Fruit fly (Drosophila melanogaster): ENCODE measurements around the gene CkIalpha.

CkIalpha gene

DNA sequence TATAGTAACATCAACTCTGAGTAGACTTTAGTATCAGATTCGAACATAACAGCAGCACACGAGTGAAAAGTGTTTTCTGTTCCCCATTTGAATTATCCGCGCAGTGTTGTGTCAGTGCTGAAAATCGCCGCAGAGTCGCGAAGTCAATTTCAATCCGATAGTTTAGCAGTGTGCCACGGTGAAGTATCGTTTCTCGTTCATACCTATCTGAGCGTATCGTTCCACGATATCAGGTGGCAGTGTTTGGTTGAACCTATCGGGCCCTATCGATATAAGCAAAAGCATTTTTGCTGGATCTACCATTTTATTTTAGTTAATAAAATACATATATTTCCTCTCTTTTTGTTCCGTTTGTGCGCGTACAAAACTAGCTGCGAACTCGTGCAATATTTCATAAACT lies at the start of gene CkIalpha:
Gene CkIalpha, plus strand, starts transcription at position 53 of the 400 bp plus-strand sequence.
- TF ChIP-seq CG10267 (tag; optimal IDR thresholded peaks at IDR 0.05) (peak; percentile 98), CG8765 (GFP tag; IDR thresholded peaks at IDR 0.05) (0 out of 2 replicates have a peak, but pooled peaks have one; percentile 23), CG10654 (GFP tag; optimal IDR thresholded peaks at IDR 0.05) (peak; percentile 31), CG6689 (GFP tag; IDR thresholded peaks at IDR 0.05) (peak; percentile 21; the same call in 1 of the 2 replicates), Meics (GFP tag; optimal IDR thresholded peaks at IDR 0.05) (peak; percentile 0), gsb-n (tag; optimal IDR thresholded peaks at IDR 0.05) (no peak), Antp (GFP tag; optimal IDR thresholded peaks at IDR 0.05) (peak; percentile 67), CG9932 (GFP tag; IDR thresholded peaks at IDR 0.05) (peak; percentile 92), CG11247 (GFP tag; IDR thresholded peaks at IDR 0.05) (peak; percentile 60; the same call in 1 of the 2 replicates), sima (GFP tag; optimal IDR thresholded peaks at IDR 0.05) (no peak), Chrac-16 (GFP tag; optimal IDR thresholded peaks at IDR 0.05) (peak; percentile 40), btn (GFP tag; optimal IDR thresholded peaks at IDR 0.05) (no peak), Sox100B (GFP tag; optimal IDR thresholded peaks at IDR 0.05) (no peak), Kr (GFP tag; optimal IDR thresholded peaks at IDR 0.05) (no peak), CG18011 (GFP tag; optimal IDR thresholded peaks at IDR 0.05) (peak; percentile 6), GATAe (GFP tag; conservative IDR thresholded peaks at IDR 0.05) (no peak), CG1832 (GFP tag; optimal IDR thresholded peaks at IDR 0.05) (no peak), mld (GFP tag; IDR thresholded peaks at IDR 0.05; ENCODE audit: partially characterized antibody) (peak; percentile 97), CG16863 (GFP tag; optimal IDR thresholded peaks at IDR 0.05) (peak; percentile 59), CG2712 (tag; optimal IDR thresholded peaks at IDR 0.05) (peak; percentile 47), CG7372 (GFP tag; IDR thresholded peaks at IDR 0.05) (peak; percentile 55; the same call in 1 of the 2 replicates), Sry-δ (GFP tag; optimal IDR thresholded peaks at IDR 0.05) (peak; percentile 98), HLHmδ (GFP tag; optimal IDR thresholded peaks at IDR 0.05) (no peak), Lpt (GFP tag; optimal IDR thresholded peaks at IDR 0.05) (no peak), dmrt99B (tag; optimal IDR thresholded peaks at IDR 0.05) (no peak), CG8478 (optimal IDR thresholded peaks at IDR 0.05) (no peak), fd64A (GFP tag; optimal IDR thresholded peaks at IDR 0.05) (no peak), Hmr (GFP tag; optimal IDR thresholded peaks at IDR 0.05) (peak; percentile 74), Bteb2 (GFP tag; optimal IDR thresholded peaks at IDR 0.05) (peak; percentile 48), CG11695 (GFP tag; IDR thresholded peaks at IDR 0.05) (0 out of 3 replicates have a peak, but pooled peaks have one; percentile 31), CG11085 (GFP tag; IDR thresholded peaks at IDR 0.05) (no peak; the same call in 1 of the 2 replicates), corto (GFP tag; optimal IDR thresholded peaks at IDR 0.05) (peak; percentile 38), sna (GFP tag; IDR thresholded peaks at IDR 0.05; ENCODE audit: partially characterized antibody) (peak; percentile 98), chif (GFP tag; optimal IDR thresholded peaks at IDR 0.05) (peak in 1 of 2 experiments; percentile 14), CG18619 (GFP tag; optimal IDR thresholded peaks at IDR 0.05) (peak; percentile 19), NK7.1 (GFP tag; optimal IDR thresholded peaks at IDR 0.05) (no peak), tgo (GFP tag; IDR thresholded peaks at IDR 0.05) (0 out of 3 replicates have a peak, but pooled peaks have one; percentile 27), bcd (GFP tag; optimal IDR thresholded peaks at IDR 0.05) (peak; percentile 44), Poxn (GFP tag; IDR thresholded peaks at IDR 0.05) (no peak), CG1792 (GFP tag; optimal IDR thresholded peaks at IDR 0.05) (peak; percentile 49), her (GFP tag; optimal IDR thresholded peaks at IDR 0.05) (peak; percentile 70), fu2 (GFP tag; optimal IDR thresholded peaks at IDR 0.05) (peak; percentile 57), exex (tag; optimal IDR thresholded peaks at IDR 0.05) (no peak), peb (GFP tag; IDR thresholded peaks at IDR 0.05) (no peak), CG13287 (GFP tag; IDR thresholded peaks at IDR 0.05; ENCODE audit: partially characterized antibody) (peak; percentile 99), p53 (GFP tag; optimal IDR thresholded peaks at IDR 0.05) (no peak), usp (GFP tag; optimal IDR thresholded peaks at IDR 0.05) (no peak), pros (GFP tag; optimal IDR thresholded peaks at IDR 0.05) (no peak), CG3726 (GFP tag; IDR thresholded peaks at IDR 0.05) (no peak), fd102C (GFP tag; optimal IDR thresholded peaks at IDR 0.05) (no peak), Ravus (GFP tag; IDR thresholded peaks at IDR 0.05) (no peak), CG17568 (GFP tag; optimal IDR thresholded peaks at IDR 0.05) (no peak)

All from whole organism, embryonic.